Fruit fly (Drosophila melanogaster): ENCODE measurements around the gene sn.
A peak's percentile ranks its signal among the peaks of the same experiment; 100 is the strongest.

sn gene

DNA sequence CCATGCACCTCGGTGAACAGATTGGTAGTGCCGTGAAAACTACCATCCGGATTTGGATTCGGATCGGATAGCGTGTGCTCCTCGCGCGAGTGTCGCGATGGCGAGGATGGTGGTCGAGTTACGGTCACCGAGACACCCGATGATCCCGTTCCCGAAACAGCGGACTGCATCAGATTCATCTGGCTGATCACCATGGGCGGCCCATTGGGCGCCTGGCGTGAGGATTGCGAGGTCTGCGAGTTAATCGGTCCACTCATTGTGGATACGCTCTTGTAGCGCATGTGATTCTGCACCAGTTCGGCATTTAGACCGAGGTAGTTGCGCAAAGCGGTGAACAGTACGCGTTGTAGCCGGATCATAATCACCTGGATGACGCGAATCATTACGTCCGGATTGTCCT, at the start of gene sn:
Gene sn (plus strand): TSS at position 301 of the 400 bp plus-strand sequence.
- TF ChIP-seq D1 (tag; optimal IDR thresholded peaks at IDR 0.05), result no peak
- no peak for TF ChIP-seq CG8301 (tag; optimal IDR thresholded peaks at IDR 0.05)
- no peak for TF ChIP-seq fd96Ca (GFP tag; IDR thresholded peaks at IDR 0.05)
- TF ChIP-seq CG4496 (GFP tag; IDR thresholded peaks at IDR 0.05), result no peak
- no peak for TF ChIP-seq CG34367 (tag; optimal IDR thresholded peaks at IDR 0.05)
- no peak for TF ChIP-seq CG10348 (GFP tag; IDR thresholded peaks at IDR 0.05)
- TF ChIP-seq Pif1B (GFP tag; optimal IDR thresholded peaks at IDR 0.05), result no peak
- TF ChIP-seq Snoo (tag; optimal IDR thresholded peaks at IDR 0.05), result no peak
- no peak for TF ChIP-seq CG8159 (tag; optimal IDR thresholded peaks at IDR 0.05)
- no peak for TF ChIP-seq CG9948 (tag; optimal IDR thresholded peaks at IDR 0.05)
- TF ChIP-seq gl (tag; optimal IDR thresholded peaks at IDR 0.05), result no peak
- no peak for TF ChIP-seq CG15710 (tag; optimal IDR thresholded peaks at IDR 0.05)
- TF ChIP-seq CG13204 (GFP tag; optimal IDR thresholded peaks at IDR 0.05), result no peak
- no peak for TF ChIP-seq CG17806 (tag; optimal IDR thresholded peaks at IDR 0.05)
- TF ChIP-seq Ets98B (GFP tag; IDR thresholded peaks at IDR 0.05), result no peak
- no peak for TF ChIP-seq rn (GFP tag; IDR thresholded peaks at IDR 0.05)

DNA sequence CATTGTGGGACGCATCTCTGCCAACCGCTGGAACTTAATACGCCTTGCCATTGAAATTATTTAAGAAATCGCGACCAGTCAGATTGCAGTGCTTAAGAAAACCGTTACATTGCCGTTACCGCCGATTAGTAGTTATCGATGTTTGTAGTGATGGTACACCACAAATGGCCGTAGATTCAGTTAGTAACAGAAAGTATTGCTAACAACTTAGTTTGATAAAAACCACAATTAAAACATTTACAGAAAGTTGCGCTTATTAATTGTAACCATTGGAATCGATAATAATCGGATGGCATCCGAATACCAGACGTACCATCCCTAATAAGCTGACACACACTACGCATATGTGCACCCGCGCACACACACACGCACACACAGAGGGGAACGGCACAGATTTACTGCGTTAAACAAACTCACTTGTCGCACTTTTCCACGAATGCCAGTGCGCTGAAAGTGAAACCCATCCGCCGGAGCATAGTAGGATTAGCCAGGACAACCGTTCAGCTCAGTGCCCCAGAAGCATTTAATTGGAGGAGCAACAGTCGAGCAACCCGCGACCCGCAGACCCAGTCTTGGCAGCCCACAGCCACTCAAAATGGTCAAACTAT, 43.6 kb upstream of the sn start, which contains the start of the genes hdm and Ykt6:
Gene hdm (minus strand): TSS at position 51 of the 608 bp plus-strand sequence.
Gene Ykt6 (plus strand): TSS at position 329 of the 608 bp plus-strand sequence.
- TF ChIP-seq CG15710 (tag; optimal IDR thresholded peaks at IDR 0.05), result peak; percentile 62
- TF ChIP-seq Ets98B (GFP tag; IDR thresholded peaks at IDR 0.05), result peak; percentile 64; the same call in 1 of the 2 replicates
- peak; percentile 12 for TF ChIP-seq EcR (GFP tag; optimal IDR thresholded peaks at IDR 0.05)
- TF ChIP-seq Pif1B (GFP tag; optimal IDR thresholded peaks at IDR 0.05), result no peak
- no peak for TF ChIP-seq CG12605 (GFP tag; IDR thresholded peaks at IDR 0.05)
- TF ChIP-seq CG10348 (GFP tag; IDR thresholded peaks at IDR 0.05), result no peak
- TF ChIP-seq fd96Ca (GFP tag; IDR thresholded peaks at IDR 0.05), result no peak
- TF ChIP-seq D1 (tag; optimal IDR thresholded peaks at IDR 0.05), result no peak
- TF ChIP-seq CG4496 (GFP tag; IDR thresholded peaks at IDR 0.05), result peak; percentile 81; the same call in 2 of the 3 replicates
- peak; percentile 45 for TF ChIP-seq CG34367 (tag; optimal IDR thresholded peaks at IDR 0.05)
- peak; percentile 61 for TF ChIP-seq Snoo (tag; optimal IDR thresholded peaks at IDR 0.05)
- peak; percentile 31 for TF ChIP-seq CG9948 (tag; optimal IDR thresholded peaks at IDR 0.05)
- no peak for TF ChIP-seq CG13204 (GFP tag; optimal IDR thresholded peaks at IDR 0.05)
- TF ChIP-seq CG32121 (GFP tag; IDR thresholded peaks at IDR 0.05), result peak; percentile 59
- TF ChIP-seq CG8301 (tag; optimal IDR thresholded peaks at IDR 0.05), result peak; percentile 50
- TF ChIP-seq CG17806 (tag; optimal IDR thresholded peaks at IDR 0.05), result peak; percentile 43
- TF ChIP-seq gl (tag; optimal IDR thresholded peaks at IDR 0.05), result peak; percentile 42

DNA sequence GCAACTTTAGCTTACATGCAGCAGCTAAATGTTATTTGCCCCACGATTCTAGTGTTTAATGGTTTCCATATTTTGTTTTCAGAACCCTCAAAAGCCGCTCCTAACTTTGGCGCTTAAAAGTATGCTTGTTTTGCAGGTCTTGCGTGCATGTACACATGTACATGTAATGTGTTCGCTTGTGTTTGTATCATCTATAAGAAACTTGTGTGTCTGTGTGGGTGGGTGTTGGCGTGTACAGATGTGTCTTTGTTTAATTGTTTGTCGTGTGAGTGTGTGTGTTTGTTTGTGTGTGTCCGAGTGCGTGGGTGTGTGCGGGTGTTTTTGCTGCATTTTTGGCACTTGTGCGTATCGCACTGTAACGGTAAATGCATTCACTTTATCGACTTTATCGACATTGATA, 40.8 kb upstream of the sn start:
- TF ChIP-seq CG32121 (GFP tag; IDR thresholded peaks at IDR 0.05), result peak; percentile 35; the same call in 1 of the 2 replicates
- TF ChIP-seq Ets98B (GFP tag; IDR thresholded peaks at IDR 0.05), result no peak

DNA sequence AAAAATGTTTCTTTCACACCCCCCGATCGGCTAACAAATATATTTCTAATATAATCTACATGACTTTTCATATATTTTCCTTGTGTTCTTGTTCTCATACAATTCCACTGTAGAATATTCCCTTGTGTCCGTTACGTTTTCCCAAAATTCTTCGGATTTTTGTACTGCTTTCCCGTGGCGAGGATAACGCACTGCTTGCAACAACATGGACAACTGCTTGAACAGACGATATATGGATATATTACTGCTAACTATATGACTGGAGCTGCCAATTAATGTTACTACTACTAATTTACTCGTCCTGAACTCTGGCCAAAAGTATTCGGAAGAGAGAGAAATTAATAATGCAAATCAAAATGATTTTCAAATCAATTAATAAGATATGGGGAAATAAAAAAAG, 38.9 kb upstream of the sn start:
- no peak for TF ChIP-seq Pif1B (GFP tag; optimal IDR thresholded peaks at IDR 0.05)
- no peak for TF ChIP-seq EcR (GFP tag; optimal IDR thresholded peaks at IDR 0.05)
- no peak for TF ChIP-seq rn (GFP tag; IDR thresholded peaks at IDR 0.05)
- TF ChIP-seq Ets98B (GFP tag; IDR thresholded peaks at IDR 0.05), result no peak
- TF ChIP-seq fd96Ca (GFP tag; IDR thresholded peaks at IDR 0.05), result no peak
- TF ChIP-seq CG10348 (GFP tag; IDR thresholded peaks at IDR 0.05), result no peak
- TF ChIP-seq CG12605 (GFP tag; IDR thresholded peaks at IDR 0.05), result no peak
- TF ChIP-seq Snoo (tag; optimal IDR thresholded peaks at IDR 0.05), result no peak
- TF ChIP-seq D1 (tag; optimal IDR thresholded peaks at IDR 0.05), result no peak
- TF ChIP-seq CG4496 (GFP tag; IDR thresholded peaks at IDR 0.05), result no peak
- TF ChIP-seq CG14655 (GFP tag; optimal IDR thresholded peaks at IDR 0.05), result no peak
- TF ChIP-seq CG8159 (tag; optimal IDR thresholded peaks at IDR 0.05), result no peak

DNA sequence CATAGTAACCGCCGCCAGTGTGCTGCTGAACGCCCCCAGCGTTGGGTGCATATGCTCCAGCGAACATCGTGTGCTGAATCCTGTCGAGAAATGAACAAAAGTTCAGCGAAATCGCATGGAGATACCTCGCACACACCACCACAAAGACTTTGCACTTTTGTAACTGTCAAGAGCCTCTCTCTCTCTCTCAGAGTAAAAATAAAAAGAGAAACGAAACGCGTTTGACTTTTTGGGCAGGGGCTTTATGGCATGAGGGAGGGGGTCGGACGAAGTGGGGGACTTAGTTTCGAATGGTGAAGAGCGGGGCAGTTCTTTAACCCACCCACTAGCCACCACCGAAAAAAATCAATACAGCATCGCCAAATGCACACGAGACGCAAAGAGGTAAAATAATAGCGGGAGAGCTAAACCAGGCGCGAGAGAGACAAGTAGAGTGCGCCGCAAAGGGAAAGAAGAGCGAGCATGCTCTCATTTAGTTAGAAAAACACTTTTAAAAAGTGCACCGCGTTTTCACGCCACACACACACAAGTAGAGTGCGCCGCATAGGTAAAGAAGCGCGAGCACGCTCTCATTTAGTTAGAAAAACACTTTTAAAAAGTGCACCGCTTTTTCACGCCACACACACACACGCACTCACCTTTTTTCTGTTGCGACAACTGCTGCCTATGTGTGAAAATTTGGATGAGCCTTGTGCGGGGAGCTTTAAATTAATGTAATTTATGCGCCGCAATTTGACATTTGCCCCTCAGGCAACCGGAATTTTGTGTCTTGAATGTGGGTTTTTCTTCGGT, 33.4 kb upstream of the sn start:
- peak; percentile 20 for TF ChIP-seq CG8301 (tag; optimal IDR thresholded peaks at IDR 0.05)
- no peak for TF ChIP-seq CG17806 (tag; optimal IDR thresholded peaks at IDR 0.05)
- no peak; the same call in 2 of the 3 replicates for TF ChIP-seq CG4496 (GFP tag; IDR thresholded peaks at IDR 0.05)
- peak; percentile 40 for TF ChIP-seq EcR (GFP tag; optimal IDR thresholded peaks at IDR 0.05)
- no peak for TF ChIP-seq CG34367 (tag; optimal IDR thresholded peaks at IDR 0.05)
- TF ChIP-seq CG9948 (tag; optimal IDR thresholded peaks at IDR 0.05), result no peak
- TF ChIP-seq gl (tag; optimal IDR thresholded peaks at IDR 0.05), result no peak
- no peak for TF ChIP-seq Pif1B (GFP tag; optimal IDR thresholded peaks at IDR 0.05)
- TF ChIP-seq Ets98B (GFP tag; IDR thresholded peaks at IDR 0.05), result no peak
- TF ChIP-seq Pif1A (GFP tag; optimal IDR thresholded peaks at IDR 0.05), result no peak
- TF ChIP-seq D1 (tag; optimal IDR thresholded peaks at IDR 0.05), result no peak
- no peak for TF ChIP-seq rn (GFP tag; IDR thresholded peaks at IDR 0.05)
- TF ChIP-seq CG12605 (GFP tag; IDR thresholded peaks at IDR 0.05), result peak; percentile 40; the same call in 1 of the 2 replicates
- TF ChIP-seq CG13204 (GFP tag; optimal IDR thresholded peaks at IDR 0.05), result no peak
- no peak for TF ChIP-seq CG14655 (GFP tag; optimal IDR thresholded peaks at IDR 0.05)
- TF ChIP-seq CG8159 (tag; optimal IDR thresholded peaks at IDR 0.05), result no peak
- TF ChIP-seq CG32121 (GFP tag; IDR thresholded peaks at IDR 0.05), result 0 out of 2 replicates have a peak, but pooled peaks have one; percentile 34
- TF ChIP-seq CG15710 (tag; optimal IDR thresholded peaks at IDR 0.05), result no peak
- no peak for TF ChIP-seq fd96Ca (GFP tag; IDR thresholded peaks at IDR 0.05)
- peak; percentile 5 for TF ChIP-seq Snoo (tag; optimal IDR thresholded peaks at IDR 0.05)

Data from whole organism, pupa.